Worm (Caenorhabditis elegans) whole organism, L4 larva: Measurements from ENCODE around the gene F14D7.3.

Experiments used
- D1046.2 ChIP-seq: fragments of 200-800 bp; sonication (Bioruptor generic); IDR thresholded peaks from 2 replicates; pipeline ENCODE4 v1.3.6; 2022; ENCODE audit warnings: missing genetic modification characterization, missing compliant biosample characterization
- aha-1 ChIP-seq: fragments of 150-350 bp; peaks from one replicate; lab custom pipeline; 2014; ENCODE audit warnings: missing biosample characterization, missing genetic modification characterization
- arid-1 ChIP-seq: fragments of 200-800 bp; sonication (Bioruptor generic); conservative IDR thresholded peaks from 2 replicates; pipeline ENCODE4 v1.3.6; 2022; ENCODE audit warnings: missing genetic modification reagents, missing genetic modification characterization, missing compliant biosample characterization
- ceh-28 ChIP-seq: fragments of 150-350 bp; optimal IDR thresholded peaks from 2 replicates; lab custom pipeline; 2014; ENCODE audit warnings: missing biosample characterization, missing genetic modification reagents, missing genetic modification characterization
- daf-16 ChIP-seq, 3 experiments: sonication (generic microtip); optimal IDR thresholded peaks; 2 replicates each; lab custom pipeline; 2016 to 2017; ENCODE audit warnings: missing genetic modification characterization in 3 of 3, missing genetic modification reagents in 3 of 3, mild to moderate bottlenecking in 2 of 3, missing compliant biosample characterization in 2 of 3, missing biosample characterization in 1 of 3, moderate library complexity in 1 of 3
- daf-19 ChIP-seq: fragments of 200-800 bp; sonication (Bioruptor generic); conservative IDR thresholded peaks from 2 replicates; pipeline ENCODE4 v1.3.6; 2022; ENCODE audit warnings: missing genetic modification characterization, missing compliant biosample characterization
- dmd-8 ChIP-seq: fragments of 200-800 bp; sonication (Bioruptor generic); IDR thresholded peaks from 2 replicates; pipeline ENCODE4 v1.3.6; 2022; ENCODE audit warnings: missing genetic modification characterization, missing compliant biosample characterization
- dmd-9 ChIP-seq: fragments of 200-800 bp; sonication (Bioruptor generic); IDR thresholded peaks from 2 replicates; pipeline ENCODE4 v1.3.6; 2022; ENCODE audit warnings: missing genetic modification reagents, missing genetic modification characterization, missing compliant biosample characterization
- dve-1 ChIP-seq: sonication (generic microtip); optimal IDR thresholded peaks from 2 replicates; lab custom pipeline; 2017; ENCODE audit warnings: antibody characterized with exemption, mild to moderate bottlenecking, missing genetic modification characterization, missing compliant biosample characterization; ENCODE audit not compliant: insufficient read depth
- hif-1 ChIP-seq, 2 experiments: sonication (generic microtip); optimal IDR thresholded peaks; 2 replicates each; lab custom pipeline; 2016 to 2017; ENCODE audit warnings: missing compliant biosample characterization in 2 of 2, missing genetic modification characterization in 2 of 2, missing genetic modification reagents in 2 of 2, missing genotype in 2 of 2, mild to moderate bottlenecking in 1 of 2
- hlh-11 ChIP-seq: fragments of 200-800 bp; sonication (Bioruptor generic); optimal IDR thresholded peaks from 2 replicates; lab custom pipeline; 2018; ENCODE audit warnings: mild to moderate bottlenecking, missing genetic modification characterization, missing compliant biosample characterization
- hlh-30 ChIP-seq: sonication (generic microtip); optimal IDR thresholded peaks from 2 replicates; lab custom pipeline; 2017; ENCODE audit warnings: antibody characterized with exemption, mild to moderate bottlenecking, missing genetic modification characterization, missing compliant biosample characterization; ENCODE audit not compliant: insufficient read depth
- hmg-1.1 ChIP-seq: fragments of 200-800 bp; sonication (Bioruptor generic); IDR thresholded peaks from 2 replicates; pipeline ENCODE4 v1.3.6; 2022; ENCODE audit warnings: missing genetic modification reagents, missing genetic modification characterization, missing compliant biosample characterization
- jun-1 ChIP-seq: fragments of 150-350 bp; optimal IDR thresholded peaks from 2 replicates; lab custom pipeline; 2014; ENCODE audit warnings: missing biosample characterization, missing genetic modification reagents, missing genetic modification characterization
- lim-7 ChIP-seq: fragments of 200-800 bp; sonication (Bioruptor generic); IDR thresholded peaks from 2 replicates; pipeline ENCODE4 v1.3.6; 2022; ENCODE audit warnings: missing genetic modification characterization, missing compliant biosample characterization
- lin-13 ChIP-seq: fragments of 150-350 bp; optimal IDR thresholded peaks from 2 replicates; lab custom pipeline; 2014; ENCODE audit warnings: missing biosample characterization, missing genetic modification reagents, missing genetic modification characterization
- lsy-2 ChIP-seq, 2 experiments: fragments of 150-350 bp in 1 of 2; sonication (generic microtip) in 1 of 2; optimal IDR thresholded peaks; 2 replicates each; lab custom pipeline; 2014 to 2017; ENCODE audit warnings: missing biosample characterization in 2 of 2, missing genetic modification characterization in 2 of 2
- mdl-1 ChIP-seq, 2 experiments: fragments of 150-350 bp in 1 of 2; sonication (generic microtip) in 1 of 2; optimal IDR thresholded peaks; 2 replicates each; lab custom pipeline; 2014 to 2017; ENCODE audit warnings: missing biosample characterization in 2 of 2, missing genetic modification characterization in 2 of 2
- mep-1 ChIP-seq: fragments of 150-350 bp; sonication (generic microtip); optimal IDR thresholded peaks from 3 replicates; lab custom pipeline; 2014; ENCODE audit warnings: missing biosample characterization, missing genetic modification characterization
- mxl-3 ChIP-seq: fragments of 200-800 bp; sonication (Bioruptor generic); optimal IDR thresholded peaks from 2 replicates; lab custom pipeline; 2018; ENCODE audit warnings: mild to moderate bottlenecking, missing genetic modification characterization, missing compliant biosample characterization
- nhr-11 ChIP-seq: fragments of 150-350 bp; optimal IDR thresholded peaks from 2 replicates; lab custom pipeline; 2014; ENCODE audit warnings: missing biosample characterization, missing genetic modification characterization
- nhr-237 ChIP-seq: sonication (generic microtip); optimal IDR thresholded peaks from 2 replicates; lab custom pipeline; 2017; ENCODE audit warnings: missing biosample characterization, missing genetic modification characterization
- nhr-28 ChIP-seq: fragments of 150-350 bp; optimal IDR thresholded peaks from 2 replicates; lab custom pipeline; 2014; ENCODE audit warnings: missing biosample characterization, missing genetic modification characterization
- nhr-6 ChIP-seq: fragments of 150-350 bp; optimal IDR thresholded peaks from 2 replicates; lab custom pipeline; 2014; ENCODE audit warnings: missing biosample characterization, missing genetic modification characterization
- pha-4 ChIP-seq, 2 experiments: fragments of 150-350 bp in 1 of 2; fragments of 200-800 bp in 1 of 2; sonication (Bioruptor generic) in 1 of 2; IDR thresholded peaks in 1 of 2; optimal IDR thresholded peaks in 1 of 2; 2 replicates each; pipeline versions ENCODE4 v1.3.6 to Lab custom; 2014 to 2022; ENCODE audit warnings: missing genetic modification characterization in 2 of 2, missing genetic modification reagents in 2 of 2, missing biosample characterization in 1 of 2, missing compliant biosample characterization in 1 of 2
- rbr-2 ChIP-seq: sonication (generic microtip); optimal IDR thresholded peaks from 2 replicates; lab custom pipeline; 2016; ENCODE audit warnings: missing genotype, missing genetic modification characterization, missing compliant biosample characterization
- set-16 ChIP-seq: fragments of 200-800 bp; sonication (Bioruptor generic); IDR thresholded peaks from 2 replicates; pipeline ENCODE4 v1.3.6; 2022; ENCODE audit warnings: missing genetic modification reagents, missing genetic modification characterization, missing compliant biosample characterization
- unc-62 ChIP-seq, 3 experiments: fragments of 150-350 bp in 1 of 3; sonication (generic microtip); optimal IDR thresholded peaks in 2 of 3; peaks in 1 of 3; 1 replicate in 1 of 3; 2 replicates in 2 of 3; lab custom pipeline; 2014 to 2017; ENCODE audit warnings: missing biosample characterization in 3 of 3, missing genetic modification characterization in 3 of 3, missing genetic modification reagents in 3 of 3, missing genotype in 1 of 3
- zip-11 ChIP-seq: fragments of 200-800 bp; sonication (Bioruptor generic); IDR thresholded peaks from 2 replicates; pipeline ENCODE4 v1.3.6; 2022; ENCODE audit warnings: missing genetic modification characterization, missing compliant biosample characterization

The F14D7.3 gene

DNA sequence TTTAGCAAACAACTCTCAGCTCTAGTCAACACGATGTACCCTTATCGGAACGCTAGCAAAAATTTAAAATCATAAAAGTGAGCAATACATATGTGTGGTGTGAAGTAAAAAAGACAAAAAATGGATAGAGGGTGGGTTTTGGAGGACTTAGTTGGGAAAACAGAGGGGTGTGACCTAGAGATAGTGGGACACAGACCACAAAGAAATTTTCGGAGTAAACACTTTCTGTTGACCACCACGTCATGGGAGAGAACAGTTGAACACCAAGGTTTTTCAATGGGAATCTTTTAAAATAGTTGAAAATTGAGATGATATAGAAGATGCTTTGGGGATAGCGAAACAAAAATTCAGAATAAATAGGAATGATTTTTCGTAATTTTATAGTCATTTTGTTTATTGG is 20.6 kb downstream of the F14D7.3 start:
- no peak for TF ChIP-seq dmd-9
- TF ChIP-seq hlh-30 (tag; lab: Kevin White, UChicago) = peak; percentile 47
- TF ChIP-seq nhr-28 (tag; lab: Kevin White, UChicago) = peak; percentile 20

DNA sequence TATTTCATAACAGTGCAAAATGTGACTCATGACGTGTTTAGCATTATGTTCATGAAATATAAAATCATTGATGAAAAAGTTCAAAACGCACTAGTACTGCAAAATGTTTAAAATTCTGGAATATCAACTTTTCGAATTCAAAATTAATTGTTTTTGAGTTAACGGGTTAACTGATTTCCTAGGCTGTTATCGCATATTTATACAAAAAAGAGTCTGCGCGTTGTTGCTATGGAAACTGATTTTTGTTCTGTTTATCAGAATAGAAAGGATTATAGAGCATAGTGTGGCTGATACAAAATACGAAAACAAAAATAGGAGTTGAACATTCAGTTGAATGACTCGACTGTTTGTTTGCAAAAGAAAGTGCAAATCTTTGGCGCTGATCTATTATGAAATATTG is 21.0 kb downstream of the F14D7.3 start:
- no peak for TF ChIP-seq hlh-11 (tag; lab: Kevin White, UChicago)
- peak; percentile 29 for TF ChIP-seq nhr-11 (tag; lab: Kevin White, UChicago)
- TF ChIP-seq, all 104 proteins: peak for 1

DNA sequence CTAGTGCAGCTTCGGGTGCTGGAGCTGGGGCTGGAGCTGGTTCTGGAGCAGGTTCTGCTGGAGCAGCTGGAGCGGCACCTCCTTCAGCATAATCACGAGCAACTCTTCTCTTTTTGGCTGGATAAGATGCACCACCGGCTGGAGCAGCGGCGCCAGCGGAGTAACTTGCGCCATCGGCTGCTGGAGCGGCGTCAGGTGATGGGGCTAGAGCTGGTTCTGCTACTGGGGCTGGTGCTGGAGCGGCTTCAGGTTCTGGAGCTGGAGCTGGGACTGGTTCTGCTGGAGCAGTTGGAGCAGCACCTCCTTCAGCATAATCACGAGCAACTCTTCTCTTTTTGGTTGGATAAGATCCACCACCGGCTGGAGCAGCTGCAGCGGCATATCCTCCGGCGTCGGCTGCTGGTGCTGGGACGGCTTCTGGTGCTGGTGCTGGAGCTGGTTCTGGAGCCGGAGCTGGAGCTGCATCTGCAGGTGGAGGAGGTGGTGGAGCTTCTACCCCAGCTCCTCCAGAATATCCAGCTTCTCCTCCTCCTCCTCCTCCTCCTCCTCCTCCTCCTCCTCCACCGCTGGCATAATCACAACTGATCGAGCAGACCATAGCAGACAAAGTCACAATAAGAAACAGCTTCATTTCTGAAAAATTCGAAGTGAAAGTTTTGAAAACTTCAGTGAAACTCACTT is 22.6 kb downstream of the F14D7.3 start, which contains the start of gene F47B8.13:
Gene F47B8.13 (minus strand): TSS at position 631 of the 681 bp plus-strand sequence.
- TF ChIP-seq aha-1 (peak; percentile 21), D1046.2 (GFP tag; lab: Robert Waterston, UW) (0 out of 2 replicates have a peak, but pooled peaks have one; percentile 4), zip-11 (no peak), set-16 (peak; percentile 96)
- TF ChIP-seq, all 104 proteins: peak for 3

DNA sequence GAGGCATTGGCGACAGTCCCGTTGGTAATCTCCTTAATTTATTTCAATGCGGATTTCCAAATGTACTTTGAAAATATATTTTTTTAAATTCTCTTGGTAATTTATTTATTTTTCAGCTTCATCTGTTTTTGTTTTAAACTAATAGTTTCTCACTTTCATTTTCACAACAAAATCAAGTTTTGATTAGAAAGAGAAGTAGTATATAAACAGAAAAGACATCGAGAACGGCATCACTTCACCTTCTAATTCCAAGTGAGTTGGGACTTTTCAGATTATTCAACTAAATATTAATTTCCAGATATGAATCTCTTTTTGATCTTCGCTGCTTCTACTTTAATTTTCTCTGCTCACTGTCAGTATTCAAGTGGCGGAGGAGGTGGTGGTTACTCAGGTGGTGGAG is 23.6 kb downstream of the F14D7.3 start, which contains the start of gene F47B8.14:
Gene F47B8.14 (plus strand): TSS at position 301 of the 400 bp plus-strand sequence.
- TF ChIP-seq lin-13 (GFP tag; lab: Kevin White, UChicago) = no peak
- TF ChIP-seq mdl-1 (tag; optimal IDR thresholded peaks at IDR 0.05; lab: Kevin White, UChicago) = no peak
- no peak for TF ChIP-seq daf-19

DNA sequence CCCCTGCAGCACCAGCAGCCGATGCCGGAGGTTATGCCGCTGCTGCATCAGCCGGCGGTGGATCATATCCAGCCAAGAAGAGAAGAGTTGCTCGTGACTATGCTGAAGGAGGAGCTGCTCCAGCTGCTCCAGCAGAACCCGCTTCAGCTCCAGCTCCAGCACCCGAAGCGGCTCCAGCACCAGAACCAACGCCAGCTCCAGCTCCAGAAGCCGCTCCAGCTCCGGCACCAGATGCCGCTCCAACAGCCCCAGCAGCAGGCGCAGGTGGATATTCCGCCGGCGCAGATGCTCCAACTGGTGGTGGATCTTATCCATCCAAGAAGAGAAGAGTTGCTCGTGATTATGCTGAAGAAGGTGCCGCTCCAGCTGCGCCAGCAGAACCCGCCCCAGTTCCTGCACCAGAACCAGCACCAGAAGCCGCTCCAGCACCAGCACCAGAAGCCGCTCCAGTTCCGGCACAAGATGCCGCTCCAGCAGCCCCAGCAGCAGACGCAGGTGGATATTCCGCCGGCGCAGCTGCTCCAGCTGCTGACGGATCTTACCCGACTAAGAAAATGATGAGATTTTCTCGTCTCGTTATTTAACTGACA is 24.2 kb downstream of the F14D7.3 start:
- no peak for TF ChIP-seq dve-1
- TF ChIP-seq nhr-237 = no peak
- TF ChIP-seq pha-4 (GFP tag; IDR thresholded peaks at IDR 0.05; lab: Robert Waterston, UW) = peak; percentile 33; the same call in 1 of the 2 replicates
- TF ChIP-seq pha-4 (tag; optimal IDR thresholded peaks at IDR 0.05; lab: Kevin White, UChicago) = no peak
- TF ChIP-seq hif-1 (tag; optimal IDR thresholded peaks at IDR 0.05; lab: Kevin White, UChicago) = no peak
- no peak for TF ChIP-seq unc-62 (GFP tag; optimal IDR thresholded peaks at IDR 0.05 in 1 of 2; lab: Kevin White, UChicago)
- TF ChIP-seq unc-62 (tag; optimal IDR thresholded peaks at IDR 0.05; lab: Kevin White, UChicago) = no peak
- TF ChIP-seq dmd-9 = peak; percentile 24; the same call in 1 of the 2 replicates
- TF ChIP-seq lim-7 = 0 out of 2 replicates have a peak, but pooled peaks have one; percentile 55
- peak; percentile 99 for TF ChIP-seq set-16
- TF ChIP-seq dmd-8 (GFP tag; lab: Robert Waterston, UW) = 0 out of 2 replicates have a peak, but pooled peaks have one; percentile 33

DNA sequence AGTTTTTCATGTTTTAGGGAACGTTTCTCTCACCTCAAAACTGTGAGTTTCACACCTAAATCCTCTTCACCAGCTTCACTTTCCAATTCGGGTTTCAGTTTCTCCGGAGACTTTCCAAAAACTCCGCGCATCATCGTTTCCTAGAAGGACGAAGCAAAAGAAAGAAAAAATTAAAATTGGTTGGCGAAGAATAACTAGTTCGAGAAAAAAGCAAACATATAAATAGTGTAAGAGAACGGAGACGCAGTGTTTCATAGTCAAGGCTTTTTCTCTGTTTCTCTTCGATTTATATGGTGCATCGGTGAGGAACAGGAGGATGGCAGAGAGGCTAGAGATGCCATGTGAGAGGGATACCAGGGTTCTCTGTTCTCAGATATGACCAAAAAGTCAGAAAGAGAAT is 26.1 kb downstream of the F14D7.3 start, which contains the start of gene F47B8.3:
Gene F47B8.3 (minus strand): TSS at position 261 of the 400 bp plus-strand sequence.
- no peak for TF ChIP-seq daf-16 (GFP tag; optimal IDR thresholded peaks at IDR 0.05; lab: Kevin White, UChicago)
- peak; percentile 9 for TF ChIP-seq daf-16 (tag; optimal IDR thresholded peaks at IDR 0.05; lab: Kevin White, UChicago)
- peak; percentile 48 for TF ChIP-seq hmg-1.1 (GFP tag; lab: Robert Waterston, UW)
- TF ChIP-seq mep-1 (tag; lab: Kevin White, UChicago) = peak; percentile 59
- peak in 1 of 2 experiments; percentile 70 for TF ChIP-seq mdl-1 (tag; optimal IDR thresholded peaks at IDR 0.05; lab: Kevin White, UChicago)
- TF ChIP-seq nhr-6 (tag; lab: Kevin White, UChicago) = peak; percentile 42
- TF ChIP-seq ceh-28 (tag; lab: Kevin White, UChicago) = no peak
- peak; percentile 12 for TF ChIP-seq mxl-3
- TF ChIP-seq arid-1 = no peak
- TF ChIP-seq dve-1 = peak; percentile 3
- TF ChIP-seq nhr-28 (tag; lab: Kevin White, UChicago) = peak; percentile 50
- peak in 1 of 2 experiments; percentile 49 for TF ChIP-seq lsy-2 (tag; optimal IDR thresholded peaks at IDR 0.05; lab: Kevin White, UChicago)
- peak; percentile 19 for TF ChIP-seq rbr-2 (tag; lab: Kevin White, UChicago)
- TF ChIP-seq hlh-11 (tag; lab: Kevin White, UChicago) = peak; percentile 31
- TF ChIP-seq jun-1 (tag; lab: Kevin White, UChicago) = no peak
- TF ChIP-seq hlh-30 (tag; lab: Kevin White, UChicago) = peak; percentile 75
